Fruit fly (Drosophila melanogaster) whole organism, prepupa: ENCODE data around the gene CG4101.

Experiments used
- CG6276 ChIP-seq: fragments of 200-800 bp; sonication (Bioruptor generic); optimal IDR thresholded peaks from 2 replicates; lab custom pipeline; 2017; ENCODE audit warnings: missing biosample characterization, mild to moderate bottlenecking, missing genetic modification characterization
- Hr4 ChIP-seq: fragments of 200-800 bp; sonication (Bioruptor generic); optimal IDR thresholded peaks from 3 replicates; lab custom pipeline; 2016; ENCODE audit warnings: missing biosample characterization, missing genetic modification characterization

- TF ChIP-seq Hr4 (no peak), CG6276 (GFP tag; lab: Kevin White, UChicago) (no peak)
Measured at dm6 chr3L:16629793-16630192, 17.5 kb downstream of the CG4101 start.
